Worm (Caenorhabditis elegans) whole organism, midembryonic: ENCODE measurements around the gene Y39G8B.10.

Source experiments
- klf-2 ChIP-seq: fragments of 200-800 bp; sonication (Bioruptor generic); conservative IDR thresholded peaks from 2 replicates; pipeline ENCODE4 v1.3.6; 2022; ENCODE audit warnings: missing genetic modification reagents, missing genetic modification characterization, missing compliant biosample characterization
- med-1 ChIP-seq: sonication (generic microtip); optimal IDR thresholded peaks from 2 replicates; lab custom pipeline; 2017; ENCODE audit warnings: missing genetic modification characterization, mild to moderate bottlenecking, missing compliant biosample characterization, antibody characterized with exemption, missing genetic modification reagents; ENCODE audit not compliant: insufficient read depth
- tab-1 ChIP-seq: fragments of 200-800 bp; sonication (Bioruptor generic); IDR thresholded peaks from 2 replicates; pipeline ENCODE4 v1.3.6; 2022; ENCODE audit warnings: missing genetic modification characterization, missing compliant biosample characterization

DNA sequence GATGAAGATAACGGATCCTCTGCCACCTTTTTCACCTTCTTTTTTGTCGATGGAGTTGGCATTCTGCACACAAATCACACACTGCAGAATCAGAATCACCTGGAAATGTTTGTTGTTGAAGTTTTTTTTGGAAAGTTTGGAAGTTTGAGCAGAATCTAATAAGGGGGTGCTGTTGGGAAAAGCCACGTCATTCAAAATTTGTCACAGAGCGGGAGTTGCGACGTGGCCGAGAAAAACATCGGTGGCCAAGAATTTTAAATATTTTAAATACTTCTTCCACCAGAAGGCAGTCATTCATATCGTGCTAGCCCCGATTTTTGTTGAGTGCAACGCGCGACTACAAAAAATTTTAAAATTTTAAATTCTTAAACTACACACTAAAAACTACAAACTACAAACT, 20.6 kb downstream of the Y39G8B.10 start, which contains the start of gene rpi-1:
- TF ChIP-seq med-1: no peak
- no peak for TF ChIP-seq klf-2 (GFP tag; lab: Robert Waterston, UW)
- no peak for TF ChIP-seq tab-1 (GFP tag; lab: Robert Waterston, UW)
